Worm (Caenorhabditis elegans) whole organism, L2 larva: Measurements from ENCODE around the gene ugt-35.

ENCODE experiments used
- F13H6.1 ChIP-seq: sonication (generic microtip); optimal IDR thresholded peaks from 2 replicates; lab custom pipeline; 2016; ENCODE audit warnings: missing genetic modification characterization, missing compliant biosample characterization
- R02D3.7 ChIP-seq: fragments of 150-350 bp; optimal IDR thresholded peaks from 2 replicates; lab custom pipeline; 2014; ENCODE audit warnings: missing biosample characterization, missing genetic modification characterization
- Y55F3AM.14 ChIP-seq: fragments of 200-800 bp; sonication (Bioruptor generic); optimal IDR thresholded peaks from 2 replicates; lab custom pipeline; 2018; ENCODE audit warnings: mild to moderate bottlenecking, missing genetic modification characterization, missing compliant biosample characterization
- alr-1 ChIP-seq: fragments of 150-350 bp; optimal IDR thresholded peaks from 2 replicates; lab custom pipeline; 2014; ENCODE audit warnings: missing biosample characterization, missing genetic modification characterization
- blmp-1 ChIP-seq: sonication (generic microtip); optimal IDR thresholded peaks from 2 replicates; lab custom pipeline; 2017; ENCODE audit warnings: missing genetic modification characterization, mild to moderate bottlenecking, missing compliant biosample characterization, antibody characterized with exemption, moderate library complexity; ENCODE audit not compliant: insufficient read depth
- ceh-16 ChIP-seq: fragments of 150-350 bp; optimal IDR thresholded peaks from 2 replicates; lab custom pipeline; 2014; ENCODE audit warnings: missing biosample characterization, missing genetic modification characterization
- crh-2 ChIP-seq: sonication (generic microtip); optimal IDR thresholded peaks from 2 replicates; lab custom pipeline; 2017; ENCODE audit warnings: missing biosample characterization, missing genetic modification characterization
- dmd-4 ChIP-seq: sonication (generic microtip); optimal IDR thresholded peaks from 2 replicates; lab custom pipeline; 2017; ENCODE audit warnings: missing biosample characterization, missing genetic modification characterization
- gmeb-1 ChIP-seq: fragments of 150-350 bp; optimal IDR thresholded peaks from 2 replicates; lab custom pipeline; 2014; ENCODE audit warnings: missing biosample characterization, missing genetic modification characterization
- lin-13 ChIP-seq: fragments of 150-350 bp; optimal IDR thresholded peaks from 2 replicates; lab custom pipeline; 2014; ENCODE audit warnings: missing biosample characterization, missing genetic modification reagents, missing genetic modification characterization
- lsy-2 ChIP-seq, 2 experiments: fragments of 150-350 bp in 1 of 2; sonication (generic microtip) in 1 of 2; optimal IDR thresholded peaks; 2 replicates each; lab custom pipeline; 2014 to 2017; ENCODE audit warnings: missing biosample characterization in 2 of 2, missing genetic modification characterization in 2 of 2
- mbf-1 ChIP-seq: sonication (generic microtip); optimal IDR thresholded peaks from 2 replicates; lab custom pipeline; 2017; ENCODE audit warnings: missing biosample characterization, missing genetic modification characterization
- mdl-1 ChIP-seq, 2 experiments: fragments of 150-350 bp in 1 of 2; sonication (generic microtip) in 1 of 2; optimal IDR thresholded peaks; 2 replicates each; lab custom pipeline; 2017; ENCODE audit warnings: missing biosample characterization in 2 of 2, missing genetic modification characterization in 2 of 2
- nhr-10 ChIP-seq: sonication (generic microtip); optimal IDR thresholded peaks from 2 replicates; lab custom pipeline; 2017; ENCODE audit warnings: missing biosample characterization, missing genetic modification characterization
- nhr-11 ChIP-seq: fragments of 150-350 bp; optimal IDR thresholded peaks from 2 replicates; lab custom pipeline; 2014; ENCODE audit warnings: missing biosample characterization, missing genetic modification characterization
- nhr-129 ChIP-seq: fragments of 150-350 bp; optimal IDR thresholded peaks from 2 replicates; lab custom pipeline; 2014; ENCODE audit warnings: missing biosample characterization, missing genetic modification characterization
- nhr-21 ChIP-seq: fragments of 150-350 bp; optimal IDR thresholded peaks from 2 replicates; lab custom pipeline; 2014; ENCODE audit warnings: missing biosample characterization, missing genetic modification characterization
- nhr-23 ChIP-seq: fragments of 150-350 bp; optimal IDR thresholded peaks from 2 replicates; lab custom pipeline; 2014; ENCODE audit warnings: missing biosample characterization, missing genetic modification reagents, missing genetic modification characterization
- nhr-237 ChIP-seq: fragments of 150-350 bp; optimal IDR thresholded peaks from 2 replicates; lab custom pipeline; 2014; ENCODE audit warnings: missing biosample characterization, missing genetic modification characterization
- nhr-25 ChIP-seq: fragments of 150-350 bp; sonication (generic microtip); optimal IDR thresholded peaks from 3 replicates; lab custom pipeline; 2014; ENCODE audit warnings: missing biosample characterization, missing genetic modification characterization
- nhr-6 ChIP-seq: fragments of 150-350 bp; optimal IDR thresholded peaks from 2 replicates; lab custom pipeline; 2014; ENCODE audit warnings: missing biosample characterization, missing genetic modification characterization
- nhr-77 ChIP-seq: fragments of 150-350 bp; optimal IDR thresholded peaks from 2 replicates; lab custom pipeline; 2014; ENCODE audit warnings: missing biosample characterization, missing genetic modification characterization
- peb-1 ChIP-seq: fragments of 150-350 bp; optimal IDR thresholded peaks from 2 replicates; lab custom pipeline; 2014; ENCODE audit warnings: missing biosample characterization, missing genetic modification characterization
- sem-4 ChIP-seq: fragments of 150-350 bp; optimal IDR thresholded peaks from 2 replicates; lab custom pipeline; 2014; ENCODE audit warnings: missing biosample characterization, missing genetic modification reagents, missing genetic modification characterization
- sma-3 ChIP-seq: sonication (generic microtip); optimal IDR thresholded peaks from 2 replicates; lab custom pipeline; 2016; ENCODE audit warnings: missing genetic modification reagents, missing genetic modification characterization, missing compliant biosample characterization
- sma-9 ChIP-seq, 2 experiments: fragments of 150-350 bp in 1 of 2; sonication (generic microtip) in 1 of 2; optimal IDR thresholded peaks; 2 replicates each; lab custom pipeline; 2014 to 2016; ENCODE audit warnings: missing genetic modification characterization in 2 of 2, mild to moderate bottlenecking in 1 of 2, missing biosample characterization in 1 of 2, missing compliant biosample characterization in 1 of 2, missing genetic modification reagents in 1 of 2, moderate library complexity in 1 of 2
- unc-39 ChIP-seq: fragments of 150-350 bp; optimal IDR thresholded peaks from 2 replicates; lab custom pipeline; 2014; ENCODE audit warnings: missing biosample characterization, missing genetic modification characterization
- unc-55 ChIP-seq: fragments of 150-350 bp; sonication (generic microtip); optimal IDR thresholded peaks from 3 replicates; lab custom pipeline; 2014; ENCODE audit warnings: missing biosample characterization, missing genetic modification reagents, missing genetic modification characterization
- unc-62 ChIP-seq: fragments of 150-350 bp; optimal IDR thresholded peaks from 2 replicates; lab custom pipeline; 2014; ENCODE audit warnings: missing biosample characterization, missing genetic modification reagents, missing genetic modification characterization
- zag-1 ChIP-seq: fragments of 150-350 bp; optimal IDR thresholded peaks from 2 replicates; lab custom pipeline; 2014; ENCODE audit warnings: missing biosample characterization, missing genetic modification characterization
- ztf-1 ChIP-seq: fragments of 200-800 bp; sonication (Bioruptor generic); conservative IDR thresholded peaks from 2 replicates; pipeline ENCODE4 v1.3.6; 2022; ENCODE audit warnings: missing genetic modification characterization, missing compliant biosample characterization
- ztf-11 ChIP-seq: sonication (generic microtip); optimal IDR thresholded peaks from 2 replicates; lab custom pipeline; 2017; ENCODE audit warnings: missing biosample characterization, missing genetic modification characterization
- ztf-4 ChIP-seq: fragments of 150-350 bp; optimal IDR thresholded peaks from 2 replicates; lab custom pipeline; 2014; ENCODE audit warnings: missing biosample characterization, missing genetic modification characterization

The ugt-35 gene

DNA sequence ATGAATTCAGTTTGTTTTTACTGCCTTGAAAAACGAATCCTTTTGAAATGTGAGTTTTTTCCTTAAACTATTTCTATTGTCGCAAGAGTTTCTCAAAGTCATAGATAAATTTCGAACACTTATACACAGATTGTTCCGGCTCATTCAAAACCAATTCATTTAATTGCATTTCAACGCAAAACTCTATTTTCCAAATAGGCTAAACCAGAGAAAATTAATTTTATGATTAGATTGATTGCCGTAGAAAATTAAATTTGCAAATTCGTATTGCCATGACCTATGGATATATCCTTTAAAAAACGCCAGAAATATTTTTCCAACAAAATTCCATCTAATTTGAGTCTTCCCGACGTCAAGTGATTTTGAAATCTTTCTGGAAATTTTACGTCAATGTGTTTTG is 21.9 kb upstream of the ugt-35 start:
- TF ChIP-seq nhr-25 (tag; lab: Kevin White, UChicago) (no peak), F13H6.1 (tag; lab: Kevin White, UChicago) (no peak), mdl-1 (tag; optimal IDR thresholded peaks at IDR 0.05; lab: Kevin White, UChicago) (no peak), mbf-1 (tag; lab: Kevin White, UChicago) (no peak), nhr-77 (tag; lab: Kevin White, UChicago) (no peak), ztf-11 (no peak), ztf-4 (tag; lab: Kevin White, UChicago) (no peak), nhr-129 (tag; lab: Kevin White, UChicago) (no peak), lin-13 (GFP tag; lab: Kevin White, UChicago) (no peak), ztf-1 (GFP tag; lab: Robert Waterston, UW) (no peak), unc-55 (GFP tag; lab: Kevin White, UChicago) (no peak), unc-39 (tag; lab: Kevin White, UChicago) (no peak)

ce11 chrV:10672601-10673000 is 18.5 kb upstream of the ugt-35 start:
- TF ChIP-seq nhr-6 (tag; lab: Kevin White, UChicago) (no peak), gmeb-1 (no peak), sem-4 (tag; lab: Kevin White, UChicago) (no peak), F13H6.1 (tag; lab: Kevin White, UChicago) (peak; percentile 28)

DNA sequence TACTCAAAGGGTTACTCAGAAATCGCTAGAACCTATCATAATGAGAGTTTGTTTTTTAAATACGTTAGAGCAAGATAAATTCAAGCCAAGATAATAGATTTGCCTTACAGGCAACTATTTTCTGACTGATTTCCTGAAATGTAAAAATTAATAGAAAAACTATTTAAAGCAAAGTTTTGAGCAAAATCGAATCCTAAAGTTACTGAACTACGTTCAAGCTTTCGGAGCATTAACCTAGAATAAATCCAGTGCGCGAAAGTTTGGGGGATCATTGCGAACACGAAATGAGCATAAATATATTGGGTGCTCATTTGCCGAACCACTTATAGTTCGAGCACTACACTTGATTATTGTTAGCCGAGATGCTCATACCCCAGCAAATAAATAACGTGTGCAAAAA is 17.6 kb upstream of the ugt-35 start, which contains the start of gene ceh-22:
Gene ceh-22 (plus strand): TSS at position 301 of the 400 bp plus-strand sequence.
- no peak for TF ChIP-seq peb-1 (tag; lab: Kevin White, UChicago)
- TF ChIP-seq nhr-23: no peak

- TF ChIP-seq ceh-16 (tag; lab: Kevin White, UChicago): no peak
- TF ChIP-seq mbf-1 (tag; lab: Kevin White, UChicago): no peak
- TF ChIP-seq nhr-23: no peak
- TF ChIP-seq dmd-4: no peak
- TF ChIP-seq zag-1: no peak
- TF ChIP-seq nhr-11 (tag; lab: Kevin White, UChicago): no peak
- TF ChIP-seq nhr-21 (tag; lab: Kevin White, UChicago): no peak
- no peak for TF ChIP-seq ztf-11
- no peak for TF ChIP-seq sma-9 (GFP tag; optimal IDR thresholded peaks at IDR 0.05; lab: Kevin White, UChicago)
- TF ChIP-seq sma-9 (tag; optimal IDR thresholded peaks at IDR 0.05; lab: Kevin White, UChicago): no peak
- no peak for TF ChIP-seq R02D3.7 (tag; lab: Kevin White, UChicago)
- TF ChIP-seq unc-62 (GFP tag; lab: Kevin White, UChicago): no peak
- no peak for TF ChIP-seq sma-3 (GFP tag; lab: Kevin White, UChicago)
- TF ChIP-seq, all 48 proteins: peak for 0
Measured at ce11 chrV:10670817-10671216, 16.8 kb upstream of the ugt-35 start.

- no peak for TF ChIP-seq nhr-10 (tag; lab: Kevin White, UChicago)
- TF ChIP-seq alr-1: no peak
- TF ChIP-seq sma-3 (GFP tag; lab: Kevin White, UChicago): no peak
- TF ChIP-seq gmeb-1: no peak
- no peak for TF ChIP-seq nhr-237 (tag; lab: Kevin White, UChicago)
- no peak for TF ChIP-seq lsy-2 (tag; optimal IDR thresholded peaks at IDR 0.05; lab: Kevin White, UChicago)
- TF ChIP-seq blmp-1: no peak
- no peak for TF ChIP-seq ztf-1 (GFP tag; lab: Robert Waterston, UW)
- no peak for TF ChIP-seq crh-2 (tag; lab: Kevin White, UChicago)
- TF ChIP-seq sma-9 (GFP tag; optimal IDR thresholded peaks at IDR 0.05; lab: Kevin White, UChicago): no peak
- TF ChIP-seq sma-9 (tag; optimal IDR thresholded peaks at IDR 0.05; lab: Kevin White, UChicago): no peak
- no peak for TF ChIP-seq nhr-25 (tag; lab: Kevin White, UChicago)
- no peak for TF ChIP-seq ztf-11
- no peak for TF ChIP-seq Y55F3AM.14 (GFP tag; lab: Kevin White, UChicago)
- TF ChIP-seq nhr-21 (tag; lab: Kevin White, UChicago): no peak
Measured at ce11 chrV:10667284-10667683, 13.2 kb upstream of the ugt-35 start, which contains the start of gene twk-12. TSS of gene twk-12 (plus strand) at chrV:10667584.
